Worm (Caenorhabditis elegans): ENCODE data around the gene sago-1.

DNA sequence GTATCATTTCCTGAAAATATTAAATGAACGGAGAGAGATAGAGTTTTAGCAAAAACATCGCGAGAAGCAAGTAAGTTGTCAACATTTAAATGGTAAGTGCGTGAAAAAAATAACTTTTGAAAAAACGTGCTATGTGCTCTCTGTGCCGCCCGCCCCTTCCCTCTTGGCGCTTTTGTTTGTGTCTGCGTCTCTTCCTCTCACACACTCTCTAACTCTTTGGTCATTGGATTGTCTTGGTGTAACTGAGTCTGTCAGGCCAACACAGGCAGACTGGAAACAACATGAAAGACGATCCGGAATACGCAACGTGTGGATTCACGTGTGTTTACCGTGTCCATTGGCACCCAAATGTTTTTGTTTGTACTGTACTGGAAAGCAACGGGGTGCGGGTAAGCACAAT, 32.5 kb downstream of the sago-1 start, which contains the start of gene T28C12.6:
- no peak for TF ChIP-seq F49E8.2 (tag; optimal IDR thresholded peaks at IDR 0.05; ENCODE audit: borderline replicate concordance)
- no peak for TF ChIP-seq nhr-76 (tag; optimal IDR thresholded peaks at IDR 0.05)
- TF ChIP-seq ama-1 (optimal IDR thresholded peaks at IDR 0.05): no peak
- TF ChIP-seq zip-2 (tag; optimal IDR thresholded peaks at IDR 0.05): no peak
- no peak for TF ChIP-seq zag-1 (tag; optimal IDR thresholded peaks at IDR 0.05)
- no peak for TF ChIP-seq madf-9 (GFP tag; conservative IDR thresholded peaks at IDR 0.05)
- no peak for TF ChIP-seq cey-2 (tag; optimal IDR thresholded peaks at IDR 0.05; ENCODE audit: borderline replicate concordance, insufficient read depth)
- no peak for TF ChIP-seq zfp-3 (GFP tag; conservative IDR thresholded peaks at IDR 0.05)
- TF ChIP-seq nhr-11 (tag; optimal IDR thresholded peaks at IDR 0.05): no peak
- no peak for TF ChIP-seq mdt-29 (GFP tag; IDR thresholded peaks at IDR 0.05)
- no peak for TF ChIP-seq dve-1 (tag; optimal IDR thresholded peaks at IDR 0.05; ENCODE audit: insufficient read depth)
- TF ChIP-seq lsy-2 (tag; optimal IDR thresholded peaks at IDR 0.05): no peak
- TF ChIP-seq nhr-237 (tag; optimal IDR thresholded peaks at IDR 0.05): no peak
- no peak for TF ChIP-seq fkh-10 (GFP tag; optimal IDR thresholded peaks at IDR 0.05)

Data from whole organism, L4 larva.